Fruit fly (Drosophila melanogaster): ENCODE measurements around the gene CG42296.
A peak's percentile ranks its signal among the peaks of the same experiment; 100 is the strongest.

Gene CG42296

DNA sequence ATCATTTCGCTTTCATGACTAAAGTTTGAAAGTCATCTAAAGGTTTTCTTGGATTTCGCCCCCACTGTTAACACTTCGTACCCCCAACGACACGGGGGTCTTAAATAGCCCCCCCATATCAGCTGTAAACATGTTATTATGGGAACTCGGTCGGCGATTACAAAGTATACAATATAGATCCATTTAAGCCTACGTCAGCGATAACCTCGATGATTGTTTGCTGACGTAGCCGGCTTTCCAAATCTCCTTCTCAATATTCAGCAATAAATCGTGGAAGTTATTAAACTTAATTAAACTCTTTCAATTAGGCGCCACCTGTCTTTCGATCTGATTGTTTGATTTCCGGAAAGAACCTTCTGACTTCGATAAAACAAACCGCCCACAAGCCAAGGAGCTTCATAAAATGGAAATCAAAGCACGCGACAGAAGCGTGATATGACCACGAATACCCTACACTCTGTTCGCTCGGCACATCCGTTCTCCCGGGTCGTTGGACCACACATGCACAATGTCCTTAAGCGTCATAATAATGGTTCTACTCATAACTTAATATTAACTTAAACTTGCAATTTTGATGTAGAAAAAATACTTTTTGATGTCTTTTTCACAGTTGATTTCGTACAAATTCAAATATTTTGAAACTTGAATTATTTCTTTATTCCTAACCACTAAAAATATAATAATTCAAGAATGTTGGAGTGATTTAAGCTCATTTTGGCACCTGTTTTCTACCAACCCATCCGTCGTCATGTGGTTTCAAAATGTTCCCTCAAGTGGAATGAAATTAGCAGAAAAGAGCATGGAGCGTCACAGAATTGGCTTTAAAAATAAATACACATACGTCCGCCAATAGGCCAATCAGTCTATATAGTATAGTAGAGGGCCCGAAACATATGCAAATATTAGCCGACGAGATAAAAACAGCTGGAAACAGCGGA is 49.2 kb downstream of the CG42296 start (continued):
- TF ChIP-seq Blimp-1 (GFP tag; optimal IDR thresholded peaks at IDR 0.05): no peak
- no peak for TF ChIP-seq CG4318 (GFP tag; optimal IDR thresholded peaks at IDR 0.05)
- TF ChIP-seq CG6808 (GFP tag; optimal IDR thresholded peaks at IDR 0.05): peak; percentile 0
- TF ChIP-seq CG6163 (GFP tag; IDR thresholded peaks at IDR 0.05): peak; percentile 34; the same call in 2 of the 3 replicates
- TF ChIP-seq Eip93F (GFP tag; optimal IDR thresholded peaks at IDR 0.05): no peak
- no peak for TF ChIP-seq fd85E (GFP tag; optimal IDR thresholded peaks at IDR 0.05)
- peak; percentile 36 for TF ChIP-seq CG8632 (GFP tag; optimal IDR thresholded peaks at IDR 0.05)
- TF ChIP-seq CG6792 (GFP tag; optimal IDR thresholded peaks at IDR 0.05): peak; percentile 51
- TF ChIP-seq CG7368 (GFP tag; optimal IDR thresholded peaks at IDR 0.05): peak; percentile 14
- TF ChIP-seq svp (GFP tag): peak; percentile 98
- TF ChIP-seq CG3032 (tag; optimal IDR thresholded peaks at IDR 0.05): peak; percentile 25

Measured in whole organism, prepupa.